Fruit fly (Drosophila melanogaster): ENCODE results near the gene CG31279.

CG31279 gene

DNA sequence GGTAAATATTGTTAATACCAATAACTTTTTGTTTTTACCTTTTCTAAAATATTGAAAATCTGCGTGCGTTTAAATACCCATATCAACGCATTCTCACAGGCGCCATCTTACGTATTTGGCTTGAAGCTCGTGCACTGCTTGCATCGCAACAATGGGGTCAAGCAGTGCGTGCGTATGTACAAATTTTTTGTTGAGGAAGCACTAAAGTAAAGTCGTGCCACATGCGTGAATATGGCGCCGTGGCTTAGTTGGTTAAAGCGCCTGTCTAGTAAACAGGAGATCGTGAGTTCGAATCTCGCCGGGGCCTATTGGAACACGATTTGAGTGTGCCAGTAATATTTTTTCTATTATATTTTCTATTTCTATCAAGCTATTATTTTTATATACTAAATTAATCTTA is 1.2 kb downstream of the CG31279 start (continued):
- TF ChIP-seq schlank (tag; optimal IDR thresholded peaks at IDR 0.05) = no peak
- peak; percentile 23 for TF ChIP-seq CG10654 (GFP tag; optimal IDR thresholded peaks at IDR 0.05)
- no peak for TF ChIP-seq CG17186 (GFP tag; optimal IDR thresholded peaks at IDR 0.05)
- TF ChIP-seq CG18011 (GFP tag; optimal IDR thresholded peaks at IDR 0.05) = no peak
- TF ChIP-seq da (GFP tag; optimal IDR thresholded peaks at IDR 0.05) = no peak
- TF ChIP-seq gt (GFP tag; IDR thresholded peaks at IDR 0.05) = no peak
- 0 out of 2 replicates have a peak, but pooled peaks have one; percentile 29 for TF ChIP-seq Nf-YA (GFP tag; IDR thresholded peaks at IDR 0.05)
- peak; percentile 37 for TF ChIP-seq hkb (optimal IDR thresholded peaks at IDR 0.05)
- TF ChIP-seq hkb (GFP tag; IDR thresholded peaks at IDR 0.05) = no peak
- peak; percentile 27 for TF ChIP-seq CG4707 (GFP tag; optimal IDR thresholded peaks at IDR 0.05)
- peak; percentile 79 for TF ChIP-seq CG17912 (GFP tag; optimal IDR thresholded peaks at IDR 0.05)
- TF ChIP-seq CG12071 (GFP tag; optimal IDR thresholded peaks at IDR 0.05) = peak; percentile 26
- TF ChIP-seq ind (GFP tag; optimal IDR thresholded peaks at IDR 0.05) = peak; percentile 11
- TF ChIP-seq NK7.1 (GFP tag; optimal IDR thresholded peaks at IDR 0.05) = peak; percentile 31
- no peak for TF ChIP-seq Ada2b (GFP tag; IDR thresholded peaks at IDR 0.05)
- no peak for TF ChIP-seq lmd (GFP tag; IDR thresholded peaks at IDR 0.05)
- TF ChIP-seq CG11247 (GFP tag; IDR thresholded peaks at IDR 0.05) = peak; percentile 55; the same call in 1 of the 2 replicates
- TF ChIP-seq hb (GFP tag; IDR thresholded peaks at IDR 0.05; ENCODE audit: partially characterized antibody) = no peak
- peak; percentile 73 for TF ChIP-seq knrl (GFP tag; IDR thresholded peaks at IDR 0.05; ENCODE audit: partially characterized antibody)
- TF ChIP-seq bowl (GFP tag; IDR thresholded peaks at IDR 0.05) = no peak
- TF ChIP-seq cato (GFP tag; optimal IDR thresholded peaks at IDR 0.05; ENCODE audit: borderline replicate concordance) = no peak
- peak; percentile 44 for TF ChIP-seq maf-S (GFP tag; optimal IDR thresholded peaks at IDR 0.05)
- no peak for TF ChIP-seq CG16779 (GFP tag; IDR thresholded peaks at IDR 0.05)
- TF ChIP-seq CG10543 (GFP tag; optimal IDR thresholded peaks at IDR 0.05) = peak; percentile 13
- TF ChIP-seq GATAe (GFP tag; conservative IDR thresholded peaks at IDR 0.05) = no peak
- TF ChIP-seq Antp (GFP tag; optimal IDR thresholded peaks at IDR 0.05) = peak; percentile 50
- no peak for TF ChIP-seq CG10462 (GFP tag; optimal IDR thresholded peaks at IDR 0.05)
- peak; percentile 70 for TF ChIP-seq sd (tag; optimal IDR thresholded peaks at IDR 0.05)
- no peak for TF ChIP-seq btn (GFP tag; optimal IDR thresholded peaks at IDR 0.05)
- peak; percentile 51 for TF ChIP-seq NC2α (GFP tag; optimal IDR thresholded peaks at IDR 0.05)
- TF ChIP-seq lab (GFP tag; optimal IDR thresholded peaks at IDR 0.05) = peak; percentile 17
- TF ChIP-seq tgo (GFP tag; IDR thresholded peaks at IDR 0.05) = no peak
- TF ChIP-seq Trl (optimal IDR thresholded peaks at IDR 0.05) = no peak
- TF ChIP-seq Trl (GFP tag; optimal IDR thresholded peaks at IDR 0.05) = peak; percentile 60
- no peak for TF ChIP-seq CG17361 (GFP tag; IDR thresholded peaks at IDR 0.05)
- TF ChIP-seq CG34422 (GFP tag; IDR thresholded peaks at IDR 0.05) = peak; percentile 32; the same call in 1 of the 3 replicates
- TF ChIP-seq Hmx (GFP tag; optimal IDR thresholded peaks at IDR 0.05) = no peak
- peak; percentile 63; the same call in 2 of the 3 replicates for TF ChIP-seq zfh1 (GFP tag; IDR thresholded peaks at IDR 0.05)
- no peak for TF ChIP-seq tio (GFP tag; optimal IDR thresholded peaks at IDR 0.05)
- TF ChIP-seq al (GFP tag; IDR thresholded peaks at IDR 0.05) = no peak
- TF ChIP-seq CG5953 (GFP tag; IDR thresholded peaks at IDR 0.05) = no peak
- TF ChIP-seq vfl (GFP tag; optimal IDR thresholded peaks at IDR 0.05) = no peak
- no peak for TF ChIP-seq CG7556 (GFP tag; optimal IDR thresholded peaks at IDR 0.05)
- no peak for TF ChIP-seq CG34376 (GFP tag; optimal IDR thresholded peaks at IDR 0.05)
- TF ChIP-seq slou (GFP tag; optimal IDR thresholded peaks at IDR 0.05) = no peak
- no peak for TF ChIP-seq CG11093 (GFP tag; IDR thresholded peaks at IDR 0.05)
- peak; percentile 72 for TF ChIP-seq CG17829 (tag; optimal IDR thresholded peaks at IDR 0.05)
- TF ChIP-seq Hr51 (GFP tag; optimal IDR thresholded peaks at IDR 0.05) = peak in 1 of 2 experiments; percentile 30
- TF ChIP-seq gcm (GFP tag; optimal IDR thresholded peaks at IDR 0.05) = peak; percentile 14
- no peak for TF ChIP-seq CG15011 (GFP tag; optimal IDR thresholded peaks at IDR 0.05)
- TF ChIP-seq CG10321 (GFP tag; IDR thresholded peaks at IDR 0.05) = no peak
- peak; percentile 29 for TF ChIP-seq Bteb2 (GFP tag; optimal IDR thresholded peaks at IDR 0.05)
- TF ChIP-seq HLH54F (GFP tag; optimal IDR thresholded peaks at IDR 0.05) = peak; percentile 17

Data from whole organism, embryonic.